Worm (Caenorhabditis elegans) whole organism, L1 larva: ENCODE measurements around the gene fbxb-15.

Experiments used
- C04F5.9 ChIP-seq: sonication (generic microtip); optimal IDR thresholded peaks from 2 replicates; lab custom pipeline; 2016; ENCODE audit warnings: missing genetic modification characterization, missing compliant biosample characterization
- C16A3.4 ChIP-seq: fragments of 150-350 bp; optimal IDR thresholded peaks from 2 replicates; lab custom pipeline; 2014; ENCODE audit warnings: missing biosample characterization, missing genetic modification characterization
- F16B12.6 ChIP-seq: fragments of 150-350 bp; optimal IDR thresholded peaks from 2 replicates; lab custom pipeline; 2014; ENCODE audit warnings: missing biosample characterization, missing genetic modification characterization
- Y116A8C.19 ChIP-seq: sonication (generic microtip); optimal IDR thresholded peaks from 2 replicates; lab custom pipeline; 2016; ENCODE audit warnings: missing compliant biosample characterization, missing genetic modification characterization, borderline replicate concordance
- aha-1 ChIP-seq: fragments of 150-350 bp; optimal IDR thresholded peaks from 2 replicates; lab custom pipeline; 2014; ENCODE audit warnings: missing biosample characterization, missing genetic modification characterization
- ama-1 ChIP-seq: fragments of 150-350 bp; optimal IDR thresholded peaks from 2 replicates; lab custom pipeline; 2014
- ceh-82 ChIP-seq, 3 experiments: fragments of 150-350 bp in 1 of 3; sonication (generic microtip) in 2 of 3; optimal IDR thresholded peaks; 2 replicates each; lab custom pipeline; 2014 to 2017; ENCODE audit warnings: missing biosample characterization in 3 of 3, missing genetic modification characterization in 3 of 3
- ces-1 ChIP-seq: fragments of 150-350 bp; optimal IDR thresholded peaks from 2 replicates; lab custom pipeline; 2014; ENCODE audit warnings: missing biosample characterization, missing genetic modification reagents, missing genetic modification characterization
- dpl-1 ChIP-seq, 3 experiments: fragments of 150-350 bp in 2 of 3; sonication (generic microtip) in 1 of 3; optimal IDR thresholded peaks; 2 replicates each; lab custom pipeline; 2014 to 2017; ENCODE audit warnings: missing biosample characterization in 3 of 3, missing genetic modification characterization in 3 of 3, missing genetic modification reagents in 3 of 3
- efl-3 ChIP-seq: fragments of 200-800 bp; sonication (Bioruptor generic); optimal IDR thresholded peaks from 2 replicates; lab custom pipeline; 2018; ENCODE audit warnings: mild to moderate bottlenecking, missing genetic modification characterization, missing compliant biosample characterization
- ets-5 ChIP-seq: fragments of 200-800 bp; sonication (Bioruptor generic); IDR thresholded peaks from 2 replicates; pipeline ENCODE4 v1.3.6; 2022; ENCODE audit warnings: missing genetic modification characterization, missing compliant biosample characterization
- fkh-8 ChIP-seq: sonication (generic microtip); optimal IDR thresholded peaks from 2 replicates; lab custom pipeline; 2016; ENCODE audit warnings: mild to moderate bottlenecking, missing genetic modification characterization, missing compliant biosample characterization
- fos-1 ChIP-seq: fragments of 150-350 bp; optimal IDR thresholded peaks from 2 replicates; lab custom pipeline; 2014; ENCODE audit warnings: missing biosample characterization, missing genetic modification characterization
- grh-1 ChIP-seq: fragments of 200-800 bp; sonication (Bioruptor generic); IDR thresholded peaks from 2 replicates; pipeline ENCODE4 v1.3.6; 2022; ENCODE audit warnings: missing genetic modification reagents, missing genetic modification characterization, missing compliant biosample characterization
- hlh-4 ChIP-seq: sonication (generic microtip); optimal IDR thresholded peaks from 2 replicates; lab custom pipeline; 2016; ENCODE audit warnings: mild to moderate bottlenecking, missing genetic modification characterization, missing compliant biosample characterization
- irx-1 ChIP-seq: sonication (generic microtip); optimal IDR thresholded peaks from 2 replicates; lab custom pipeline; 2016; ENCODE audit warnings: missing genetic modification characterization, missing compliant biosample characterization
- isw-1 ChIP-seq: fragments of 200-800 bp; sonication (Bioruptor generic); IDR thresholded peaks from 2 replicates; pipeline ENCODE4 v1.3.6; 2022; ENCODE audit warnings: missing genetic modification characterization, missing compliant biosample characterization
- jun-1 ChIP-seq: fragments of 150-350 bp; optimal IDR thresholded peaks from 2 replicates; lab custom pipeline; 2014; ENCODE audit warnings: missing biosample characterization, missing genetic modification reagents, missing genetic modification characterization
- lin-14 ChIP-seq: fragments of 200-800 bp; sonication (Bioruptor generic); optimal IDR thresholded peaks from 2 replicates; lab custom pipeline; 2018; ENCODE audit warnings: mild to moderate bottlenecking, missing genetic modification characterization, moderate library complexity, missing compliant biosample characterization
- lin-15B ChIP-seq: fragments of 150-350 bp; sonication (generic microtip); optimal IDR thresholded peaks from 3 replicates; lab custom pipeline; 2014; ENCODE audit warnings: missing biosample characterization, missing genetic modification characterization
- lin-35 ChIP-seq, 2 experiments: fragments of 150-350 bp; optimal IDR thresholded peaks; 2 replicates each; lab custom pipeline; 2014; ENCODE audit warnings: missing biosample characterization in 2 of 2, missing genetic modification characterization in 2 of 2, missing genetic modification reagents in 2 of 2
- lir-3 ChIP-seq: sonication (generic microtip); optimal IDR thresholded peaks from 2 replicates; lab custom pipeline; 2016; ENCODE audit warnings: mild to moderate bottlenecking, missing genetic modification characterization, moderate library complexity, missing compliant biosample characterization; ENCODE audit not compliant: poor library complexity
- lsy-2 ChIP-seq, 2 experiments: fragments of 150-350 bp; optimal IDR thresholded peaks; 2 replicates each; lab custom pipeline; 2014; ENCODE audit warnings: missing biosample characterization in 2 of 2, missing genetic modification characterization in 2 of 2
- mab-9 ChIP-seq: fragments of 200-800 bp; sonication (Bioruptor generic); IDR thresholded peaks from 2 replicates; pipeline ENCODE4 v1.3.6; 2022; ENCODE audit warnings: missing genetic modification reagents, missing genetic modification characterization, missing compliant biosample characterization
- nhr-11 ChIP-seq: fragments of 150-350 bp; optimal IDR thresholded peaks from 2 replicates; lab custom pipeline; 2014; ENCODE audit warnings: missing biosample characterization, missing genetic modification characterization
- nhr-19 ChIP-seq: fragments of 200-800 bp; sonication (Bioruptor generic); conservative IDR thresholded peaks from 2 replicates; pipeline ENCODE4 v1.3.6; 2022; ENCODE audit warnings: missing genetic modification characterization, missing compliant biosample characterization
- nhr-84 ChIP-seq: sonication (generic microtip); optimal IDR thresholded peaks from 2 replicates; lab custom pipeline; 2017; ENCODE audit warnings: missing biosample characterization, missing genetic modification characterization
- nhr-85 ChIP-seq: sonication (generic microtip); peaks from one replicate; lab custom pipeline; 2016; ENCODE audit warnings: missing genetic modification characterization, inconsistent platforms, missing compliant biosample characterization
- pqm-1 ChIP-seq: sonication (generic microtip); optimal IDR thresholded peaks from 3 replicates; lab custom pipeline; 2017; ENCODE audit warnings: missing biosample characterization, missing genetic modification characterization
- skn-1 ChIP-seq: fragments of 150-350 bp; optimal IDR thresholded peaks from 2 replicates; lab custom pipeline; 2014; ENCODE audit warnings: missing biosample characterization, missing genetic modification characterization
- snpc-4 ChIP-seq: fragments of 150-350 bp; optimal IDR thresholded peaks from 2 replicates; lab custom pipeline; 2014; ENCODE audit warnings: missing biosample characterization, missing genetic modification characterization
- snu-23 ChIP-seq: sonication (generic microtip); optimal IDR thresholded peaks from 2 replicates; lab custom pipeline; 2016; ENCODE audit warnings: missing genetic modification characterization, missing compliant biosample characterization
- sox-4 ChIP-seq: sonication (generic microtip); optimal IDR thresholded peaks from 2 replicates; lab custom pipeline; 2016; ENCODE audit warnings: missing genetic modification characterization, missing compliant biosample characterization
- sptf-1 ChIP-seq: fragments of 150-350 bp; optimal IDR thresholded peaks from 2 replicates; lab custom pipeline; 2014; ENCODE audit warnings: missing biosample characterization, missing genetic modification characterization
- sup-37 ChIP-seq: fragments of 200-800 bp; sonication (Bioruptor generic); optimal IDR thresholded peaks from 2 replicates; lab custom pipeline; 2018; ENCODE audit warnings: mild to moderate bottlenecking, missing genetic modification characterization, missing compliant biosample characterization
- tbx-2 ChIP-seq: sonication (generic microtip); optimal IDR thresholded peaks from 2 replicates; lab custom pipeline; 2016; ENCODE audit warnings: missing genetic modification characterization, missing compliant biosample characterization
- tlp-1 ChIP-seq: fragments of 150-350 bp; optimal IDR thresholded peaks from 2 replicates; lab custom pipeline; 2014; ENCODE audit warnings: missing biosample characterization, missing genetic modification characterization
- unc-130 ChIP-seq: fragments of 150-350 bp; optimal IDR thresholded peaks from 2 replicates; lab custom pipeline; 2017; ENCODE audit warnings: missing biosample characterization, missing genetic modification characterization, inconsistent platforms
- unc-62 ChIP-seq: fragments of 150-350 bp; optimal IDR thresholded peaks from 2 replicates; lab custom pipeline; 2014; ENCODE audit warnings: missing biosample characterization, missing genetic modification reagents, missing genetic modification characterization
- unc-86 ChIP-seq: sonication (generic microtip); optimal IDR thresholded peaks from 2 replicates; lab custom pipeline; 2016; ENCODE audit warnings: missing genetic modification characterization, missing compliant biosample characterization
- unc-98 ChIP-seq: fragments of 200-800 bp; sonication (Bioruptor generic); IDR thresholded peaks from 2 replicates; pipeline ENCODE4 v1.3.6; 2022; ENCODE audit warnings: missing genetic modification characterization, missing compliant biosample characterization
- vab-15 ChIP-seq: sonication (generic microtip); optimal IDR thresholded peaks from 2 replicates; lab custom pipeline; 2017; ENCODE audit warnings: missing genotype, mild to moderate bottlenecking, missing genetic modification characterization, missing compliant biosample characterization
- xbp-1 ChIP-seq: sonication (generic microtip); optimal IDR thresholded peaks from 2 replicates; lab custom pipeline; 2016; ENCODE audit warnings: missing genetic modification characterization, missing compliant biosample characterization
- zag-1 ChIP-seq: fragments of 150-350 bp; optimal IDR thresholded peaks from 2 replicates; lab custom pipeline; 2014; ENCODE audit warnings: missing biosample characterization, missing genetic modification characterization
- zip-4 ChIP-seq: fragments of 200-800 bp; sonication (Bioruptor generic); optimal IDR thresholded peaks from 2 replicates; lab custom pipeline; 2018; ENCODE audit warnings: mild to moderate bottlenecking, missing genetic modification characterization, moderate library complexity, missing compliant biosample characterization
- ztf-11 ChIP-seq, 2 experiments: sonication (generic microtip); optimal IDR thresholded peaks; 2 replicates each; lab custom pipeline; 2016 to 2017; ENCODE audit warnings: missing genetic modification characterization in 2 of 2, missing biosample characterization in 1 of 2, missing compliant biosample characterization in 1 of 2
- ztf-4 ChIP-seq: fragments of 150-350 bp; optimal IDR thresholded peaks from 2 replicates; lab custom pipeline; 2014; ENCODE audit warnings: missing biosample characterization, missing genetic modification characterization

Gene fbxb-15

ce11 chrII:1653397-1653796 lies at the start of gene fbxb-15:
fbxb-15 (minus strand) TSS chrII:1653497.
- TF ChIP-seq C16A3.4 (tag; lab: Kevin White, UChicago) (no peak), aha-1 (tag; lab: Kevin White, UChicago) (no peak), nhr-11 (tag; lab: Kevin White, UChicago) (no peak), mab-9 (GFP tag; lab: Robert Waterston, UW) (no peak), C04F5.9 (tag; lab: Kevin White, UChicago) (no peak), fos-1 (no peak), tbx-2 (tag; lab: Kevin White, UChicago) (no peak), lin-35 (GFP tag; optimal IDR thresholded peaks at IDR 0.05; lab: Kevin White, UChicago) (no peak), dpl-1 (GFP tag; optimal IDR thresholded peaks at IDR 0.05; lab: Kevin White, UChicago) (no peak), nhr-19 (GFP tag; lab: Robert Waterston, UW) (no peak), unc-130 (tag; lab: Kevin White, UChicago) (no peak), ceh-82 (tag; optimal IDR thresholded peaks at IDR 0.05; lab: Kevin White, UChicago) (no peak), sox-4 (no peak), skn-1 (tag; lab: Kevin White, UChicago) (no peak), efl-3 (GFP tag; lab: Kevin White, UChicago) (no peak), unc-86 (tag; lab: Kevin White, UChicago) (no peak)

ce11 chrII:1695861-1696260 lies 42.6 kb upstream of the fbxb-15 start, which contains the start of gene F58E1.13:
F58E1.13 (minus strand) TSS chrII:1695872.
- TF ChIP-seq unc-62 (GFP tag; lab: Kevin White, UChicago) = no peak
- no peak for TF ChIP-seq ztf-11 (tag; optimal IDR thresholded peaks at IDR 0.05; lab: Kevin White, UChicago)
- TF ChIP-seq pqm-1 (tag; lab: Kevin White, UChicago) = no peak
- no peak for TF ChIP-seq sup-37 (GFP tag; lab: Kevin White, UChicago)
- no peak for TF ChIP-seq lsy-2 (tag; optimal IDR thresholded peaks at IDR 0.05; lab: Kevin White, UChicago)
- no peak for TF ChIP-seq isw-1 (GFP tag; lab: Robert Waterston, UW)

- no peak for TF ChIP-seq vab-15 (tag; lab: Kevin White, UChicago)
- TF ChIP-seq hlh-4 (tag; lab: Kevin White, UChicago) = no peak
- TF ChIP-seq ama-1 (lab: Kevin White, UChicago) = no peak
- TF ChIP-seq xbp-1 = no peak
- no peak for TF ChIP-seq lin-14 (GFP tag; lab: Kevin White, UChicago)
- no peak for TF ChIP-seq snu-23 (GFP tag; lab: Kevin White, UChicago)
- no peak for TF ChIP-seq Y116A8C.19 (tag; lab: Kevin White, UChicago)
- TF ChIP-seq isw-1 (GFP tag; lab: Robert Waterston, UW) = no peak
- TF ChIP-seq irx-1 = no peak
- TF ChIP-seq lir-3 (tag; lab: Kevin White, UChicago) = no peak
- TF ChIP-seq grh-1 (GFP tag; lab: Robert Waterston, UW) = no peak
- no peak for TF ChIP-seq tlp-1
- no peak for TF ChIP-seq sptf-1
- TF ChIP-seq F16B12.6 = no peak
- TF ChIP-seq unc-98 = no peak
- no peak for TF ChIP-seq mab-9 (GFP tag; lab: Robert Waterston, UW)
- no peak for TF ChIP-seq ztf-4 (tag; lab: Kevin White, UChicago)
- TF ChIP-seq lin-35 (GFP tag; optimal IDR thresholded peaks at IDR 0.05; lab: Kevin White, UChicago) = no peak
- TF ChIP-seq pqm-1 (tag; lab: Kevin White, UChicago) = no peak
- no peak for TF ChIP-seq nhr-84
Observed at ce11 chrII:1694530-1694929, 41.2 kb upstream of the fbxb-15 start, which contains the start of gene fbxc-26. fbxc-26 (minus strand) TSS chrII:1694630.

DNA sequence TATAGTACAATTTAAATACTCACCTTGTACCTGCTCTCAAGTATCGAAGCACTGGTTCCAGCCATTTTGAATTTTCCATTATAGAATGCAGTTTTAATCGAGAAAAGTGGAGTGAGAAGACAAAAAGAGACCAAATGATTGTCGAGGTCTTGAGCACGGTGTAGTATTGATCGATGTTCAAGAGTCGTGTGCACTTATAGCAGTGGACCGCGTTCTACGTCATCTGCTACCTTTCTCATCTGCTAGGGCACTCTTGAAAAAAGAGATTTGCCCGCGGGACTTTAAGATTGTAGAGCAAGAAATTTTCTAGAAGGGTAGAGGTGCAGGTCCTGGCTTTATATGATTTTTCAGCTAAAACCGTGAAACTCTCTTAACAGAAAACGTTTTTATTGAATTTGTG lies 39.5 kb upstream of the fbxb-15 start, which contains the start of gene fbxc-21:
Gene fbxc-21 (minus strand): TSS at position 101 of the 400 bp plus-strand sequence.
- TF ChIP-seq Y116A8C.19 (tag; lab: Kevin White, UChicago) (no peak), nhr-85 (tag; lab: Kevin White, UChicago) (no peak), zag-1 (tag; lab: Kevin White, UChicago) (no peak), snu-23 (GFP tag; lab: Kevin White, UChicago) (no peak), dpl-1 (GFP tag; optimal IDR thresholded peaks at IDR 0.05; lab: Kevin White, UChicago) (no peak), jun-1 (tag; lab: Kevin White, UChicago) (no peak), lsy-2 (tag; optimal IDR thresholded peaks at IDR 0.05; lab: Kevin White, UChicago) (no peak), fkh-8 (tag; lab: Kevin White, UChicago) (no peak), lin-35 (GFP tag; optimal IDR thresholded peaks at IDR 0.05; lab: Kevin White, UChicago) (no peak), lin-15B (tag; lab: Kevin White, UChicago) (no peak), snpc-4 (tag; lab: Kevin White, UChicago) (no peak), zip-4 (GFP tag; lab: Kevin White, UChicago) (no peak), sup-37 (GFP tag; lab: Kevin White, UChicago) (no peak), ets-5 (GFP tag; lab: Robert Waterston, UW) (no peak), ces-1 (GFP tag; lab: Kevin White, UChicago) (no peak), sptf-1 (no peak)
